Fruit fly (Drosophila melanogaster) whole organism, prepupa: Measurements from ENCODE around the gene CG33111.
A peak's percentile ranks its signal among the peaks of the same experiment; 100 is the strongest.

ENCODE experiments used
- Blimp-1 ChIP-seq: fragments of 200-800 bp; sonication (Bioruptor generic); optimal IDR thresholded peaks from 3 replicates; lab custom pipeline; 2017; ENCODE audit warnings: missing biosample characterization, missing genetic modification characterization, mild to moderate bottlenecking, moderate library complexity, missing genetic modification reagents
- CG10631 ChIP-seq: fragments of 200-800 bp; sonication (Bioruptor generic); optimal IDR thresholded peaks from 2 replicates; lab custom pipeline; 2016; ENCODE audit warnings: missing biosample characterization, missing genetic modification characterization
- CG11762 ChIP-seq: fragments of 200-800 bp; sonication (Bioruptor generic); optimal IDR thresholded peaks from 3 replicates; lab custom pipeline; 2016; ENCODE audit warnings: missing biosample characterization, missing genetic modification characterization; ENCODE audit not compliant: insufficient read depth
- CG11902 ChIP-seq: fragments of 200-800 bp; sonication (Bioruptor generic); optimal IDR thresholded peaks from 3 replicates; lab custom pipeline; 2016; ENCODE audit warnings: missing biosample characterization, missing genetic modification characterization
- CG15336 ChIP-seq: fragments of 200-800 bp; sonication (Bioruptor generic); IDR thresholded peaks from 2 replicates; pipeline ENCODE4 v1.3.6; 2022; ENCODE audit warnings: missing biosample characterization, missing genetic modification characterization
- CG1621 ChIP-seq: fragments of 200-800 bp; sonication (Bioruptor generic); optimal IDR thresholded peaks from 3 replicates; lab custom pipeline; 2018; ENCODE audit warnings: missing biosample characterization, mild to moderate bottlenecking, missing genetic modification characterization
- CG3032 ChIP-seq: fragments of 200-800 bp; optimal IDR thresholded peaks from 2 replicates; lab custom pipeline; 2019; ENCODE audit warnings: missing biosample characterization, mild to moderate bottlenecking, missing genetic modification characterization, moderate library complexity
- CG31627 ChIP-seq: fragments of 200-800 bp; sonication (Bioruptor generic); optimal IDR thresholded peaks from 3 replicates; lab custom pipeline; 2016; ENCODE audit warnings: missing biosample characterization, missing genetic modification characterization
- CG32006 ChIP-seq: fragments of 200-800 bp; sonication (Bioruptor generic); optimal IDR thresholded peaks from 3 replicates; lab custom pipeline; 2017; ENCODE audit warnings: missing biosample characterization, mild to moderate bottlenecking, missing genetic modification characterization
- CG34406 ChIP-seq: fragments of 200-800 bp; sonication (Bioruptor generic); optimal IDR thresholded peaks from 3 replicates; lab custom pipeline; 2016; ENCODE audit warnings: missing biosample characterization, missing genetic modification characterization
- CG3919 ChIP-seq: fragments of 200-800 bp; sonication (Bioruptor generic); optimal IDR thresholded peaks from 3 replicates; lab custom pipeline; 2016; ENCODE audit warnings: missing biosample characterization, missing genetic modification characterization
- CG4318 ChIP-seq: fragments of 200-800 bp; sonication (Bioruptor generic); optimal IDR thresholded peaks from 3 replicates; lab custom pipeline; 2017; ENCODE audit warnings: missing biosample characterization, mild to moderate bottlenecking, missing genetic modification characterization
- CG6163 ChIP-seq: fragments of 200-800 bp; sonication (Bioruptor generic); IDR thresholded peaks from 3 replicates; pipeline ENCODE4 v1.3.6; 2022; ENCODE audit warnings: missing biosample characterization, missing genetic modification characterization
- CG6792 ChIP-seq: fragments of 200-800 bp; sonication (Bioruptor generic); optimal IDR thresholded peaks from 3 replicates; lab custom pipeline; 2016; ENCODE audit warnings: missing biosample characterization, missing genetic modification characterization
- CG6808 ChIP-seq: fragments of 200-800 bp; sonication (Bioruptor generic); optimal IDR thresholded peaks from 3 replicates; lab custom pipeline; 2017; ENCODE audit warnings: missing biosample characterization, missing genetic modification characterization, mild to moderate bottlenecking, moderate library complexity, missing genetic modification reagents
- CG6854 ChIP-seq: fragments of 200-800 bp; sonication (Bioruptor generic); optimal IDR thresholded peaks from 2 replicates; lab custom pipeline; 2017; ENCODE audit warnings: missing biosample characterization, mild to moderate bottlenecking, missing genetic modification characterization
- CG8632 ChIP-seq: fragments of 200-800 bp; sonication (Bioruptor generic); optimal IDR thresholded peaks from 3 replicates; lab custom pipeline; 2016; ENCODE audit warnings: missing biosample characterization, missing genetic modification characterization
- CG9139 ChIP-seq: fragments of 200-800 bp; sonication (Bioruptor generic); optimal IDR thresholded peaks from 3 replicates; lab custom pipeline; 2017; ENCODE audit warnings: missing biosample characterization, mild to moderate bottlenecking, missing genetic modification characterization
- Eip78C ChIP-seq: fragments of 200-800 bp; sonication (Bioruptor generic); peaks from one replicate; lab custom pipeline; 2016; ENCODE audit warnings: missing biosample characterization, missing genetic modification characterization
- Hr38 ChIP-seq: sonication (Bioruptor generic); optimal IDR thresholded peaks from 2 replicates; lab custom pipeline; 2016; ENCODE audit warnings: missing biosample characterization, missing genetic modification characterization
- Hr39 ChIP-seq: fragments of 200-800 bp; sonication (Bioruptor generic); optimal IDR thresholded peaks from 2 replicates; lab custom pipeline; 2016; ENCODE audit warnings: missing biosample characterization, missing genetic modification characterization
- Hr4 ChIP-seq: fragments of 200-800 bp; sonication (Bioruptor generic); optimal IDR thresholded peaks from 3 replicates; lab custom pipeline; 2016; ENCODE audit warnings: missing biosample characterization, missing genetic modification characterization
- Lpt ChIP-seq: fragments of 200-800 bp; sonication (Bioruptor generic); optimal IDR thresholded peaks from 3 replicates; lab custom pipeline; 2016; ENCODE audit warnings: missing biosample characterization, missing genetic modification characterization
- OdsH ChIP-seq: fragments of 200-800 bp; sonication (Bioruptor generic); optimal IDR thresholded peaks from 3 replicates; lab custom pipeline; 2016; ENCODE audit warnings: missing biosample characterization, missing genetic modification characterization
- Smox ChIP-seq: fragments of 200-800 bp; sonication (Bioruptor generic); optimal IDR thresholded peaks from 3 replicates; lab custom pipeline; 2016; ENCODE audit warnings: missing biosample characterization, missing genetic modification characterization
- Sox102F ChIP-seq: fragments of 200-800 bp; sonication (Bioruptor generic); optimal IDR thresholded peaks from 2 replicates; lab custom pipeline; 2016; ENCODE audit warnings: missing biosample characterization, mild to moderate bottlenecking, missing genetic modification characterization
- Sox14 ChIP-seq: fragments of 200-800 bp; sonication (Bioruptor generic); optimal IDR thresholded peaks from 3 replicates; lab custom pipeline; 2016; ENCODE audit warnings: missing biosample characterization, missing genetic modification characterization
- achi ChIP-seq: fragments of 200-800 bp; sonication (Bioruptor generic); optimal IDR thresholded peaks from 3 replicates; lab custom pipeline; 2016; ENCODE audit warnings: missing biosample characterization, missing genetic modification characterization
- acj6 ChIP-seq: fragments of 200-800 bp; sonication (Bioruptor generic); optimal IDR thresholded peaks from 3 replicates; lab custom pipeline; 2016; ENCODE audit warnings: missing biosample characterization, missing genetic modification characterization
- cyc ChIP-seq: fragments of 200-800 bp; sonication (Bioruptor generic); optimal IDR thresholded peaks from 3 replicates; lab custom pipeline; 2016; ENCODE audit warnings: missing biosample characterization, missing genetic modification characterization
- dac ChIP-seq: fragments of 200-800 bp; sonication (Bioruptor generic); optimal IDR thresholded peaks from 2 replicates; lab custom pipeline; 2017; ENCODE audit warnings: missing biosample characterization, mild to moderate bottlenecking, missing genetic modification characterization
- dsx ChIP-seq: fragments of 200-800 bp; optimal IDR thresholded peaks from 3 replicates; lab custom pipeline; 2019; ENCODE audit warnings: missing biosample characterization, mild to moderate bottlenecking, missing genetic modification characterization, moderate library complexity; ENCODE audit not compliant: poor library complexity, severe bottlenecking
- esn ChIP-seq: fragments of 200-800 bp; sonication (Bioruptor generic); optimal IDR thresholded peaks from 2 replicates; lab custom pipeline; 2016; ENCODE audit warnings: missing biosample characterization, mild to moderate bottlenecking, missing genetic modification characterization, moderate library complexity
- fd59A ChIP-seq: fragments of 200-800 bp; sonication (Bioruptor generic); optimal IDR thresholded peaks from 2 replicates; lab custom pipeline; 2017; ENCODE audit warnings: missing biosample characterization, mild to moderate bottlenecking, missing genetic modification characterization, missing genetic modification reagents
- fd85E ChIP-seq: fragments of 200-800 bp; sonication (Bioruptor generic); optimal IDR thresholded peaks from 3 replicates; lab custom pipeline; 2016; ENCODE audit warnings: missing biosample characterization, missing genetic modification characterization
- fkh ChIP-seq: fragments of 200-800 bp; sonication (Bioruptor generic); optimal IDR thresholded peaks from 3 replicates; lab custom pipeline; 2017; ENCODE audit warnings: missing biosample characterization, mild to moderate bottlenecking, missing genetic modification characterization, moderate library complexity
- lz ChIP-seq: fragments of 200-800 bp; sonication (Bioruptor generic); optimal IDR thresholded peaks from 3 replicates; lab custom pipeline; 2016; ENCODE audit warnings: missing biosample characterization, missing genetic modification characterization
- salr ChIP-seq, 2 experiments: fragments of 200-800 bp; sonication (Bioruptor generic); optimal IDR thresholded peaks; 3 replicates each; lab custom pipeline; 2016 to 2018; ENCODE audit warnings: missing biosample characterization in 2 of 2, missing genetic modification characterization in 2 of 2, mild to moderate bottlenecking in 1 of 2
- ss ChIP-seq, 2 experiments: fragments of 200-800 bp; sonication (Bioruptor generic); optimal IDR thresholded peaks; 2 replicates in 1 of 2; 3 replicates in 1 of 2; lab custom pipeline; 2017 to 2018; ENCODE audit warnings: mild to moderate bottlenecking in 2 of 2, missing biosample characterization in 2 of 2, missing genetic modification characterization in 2 of 2, moderate library complexity in 1 of 2
- svp ChIP-seq: fragments of 200-800 bp; sonication (Bioruptor generic); peaks from one replicate; lab custom pipeline; 2016; ENCODE audit warnings: missing biosample characterization, missing genetic modification characterization
- topi ChIP-seq: fragments of 200-800 bp; sonication (Bioruptor generic); optimal IDR thresholded peaks from 3 replicates; lab custom pipeline; 2016; ENCODE audit warnings: missing biosample characterization, missing genetic modification characterization
- vri ChIP-seq: fragments of 200-800 bp; sonication (Bioruptor generic); optimal IDR thresholded peaks from 3 replicates; lab custom pipeline; 2016; ENCODE audit warnings: missing biosample characterization, mild to moderate bottlenecking, missing genetic modification characterization

Gene CG33111

DNA sequence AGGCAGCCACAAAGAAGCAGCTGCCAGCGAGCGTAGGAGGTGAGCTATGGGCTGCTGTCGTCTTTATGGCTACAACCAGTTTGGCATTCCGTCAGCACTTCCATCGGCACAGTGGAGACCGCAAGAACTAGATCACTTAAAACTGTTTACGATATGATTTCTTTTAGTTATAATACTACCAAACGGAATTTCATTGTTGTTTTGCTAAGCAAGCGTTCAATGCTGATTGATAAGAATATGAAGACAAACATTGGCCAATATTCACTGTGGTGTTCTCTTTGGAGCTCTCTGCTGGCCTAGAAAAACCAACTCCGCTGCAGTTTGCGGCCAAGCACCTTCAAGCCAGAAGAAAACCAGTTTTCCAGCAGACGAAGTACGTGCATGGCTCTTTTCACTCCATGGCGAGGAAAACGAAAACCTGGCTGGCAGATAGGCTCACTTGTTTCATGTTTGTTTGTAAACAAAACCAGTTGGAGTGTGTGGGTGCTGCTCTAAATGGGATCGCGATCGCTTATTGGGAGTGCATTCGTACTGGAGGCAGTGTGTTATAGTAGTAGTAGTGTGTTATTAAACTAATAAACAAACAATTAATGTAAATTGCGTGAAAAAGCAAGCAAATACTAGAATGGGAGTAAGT lies 1.4 kb downstream of the CG33111 start (continued):
- no peak for TF ChIP-seq cyc
- no peak for TF ChIP-seq OdsH (GFP tag; lab: Kevin White, UChicago)
- TF ChIP-seq CG9139 (GFP tag; lab: Kevin White, UChicago): no peak
- no peak for TF ChIP-seq CG3919 (GFP tag; lab: Kevin White, UChicago)
- TF ChIP-seq CG6854: no peak
- peak; percentile 83 for TF ChIP-seq CG6163
- TF ChIP-seq CG3032 (tag; lab: Kevin White, UChicago): no peak
- no peak for TF ChIP-seq Smox (GFP tag; lab: Kevin White, UChicago)
- TF ChIP-seq salr (GFP tag; optimal IDR thresholded peaks at IDR 0.05; lab: Kevin White, UChicago): peak in 1 of 2 experiments; percentile 54
- TF ChIP-seq Hr39 (GFP tag; lab: Kevin White, UChicago): no peak
- no peak for TF ChIP-seq fd85E (GFP tag; lab: Kevin White, UChicago)
- TF ChIP-seq fkh (GFP tag; lab: Kevin White, UChicago): peak; percentile 68
- no peak for TF ChIP-seq Sox102F
- no peak for TF ChIP-seq CG11762 (GFP tag; lab: Kevin White, UChicago)
- no peak for TF ChIP-seq Hr4 (GFP tag; lab: Kevin White, UChicago)
- no peak for TF ChIP-seq CG6808 (GFP tag; lab: Kevin White, UChicago)
- TF ChIP-seq CG6792: no peak
- no peak for TF ChIP-seq CG32006 (GFP tag; lab: Kevin White, UChicago)
- TF ChIP-seq CG8632 (GFP tag; lab: Kevin White, UChicago): peak; percentile 25
- TF ChIP-seq vri (GFP tag; lab: Kevin White, UChicago): no peak
- no peak for TF ChIP-seq Sox14
- no peak for TF ChIP-seq CG34406 (GFP tag; lab: Kevin White, UChicago)
- no peak for TF ChIP-seq CG4318 (GFP tag; lab: Kevin White, UChicago)
- TF ChIP-seq, all 60 proteins: peak for 14

DNA sequence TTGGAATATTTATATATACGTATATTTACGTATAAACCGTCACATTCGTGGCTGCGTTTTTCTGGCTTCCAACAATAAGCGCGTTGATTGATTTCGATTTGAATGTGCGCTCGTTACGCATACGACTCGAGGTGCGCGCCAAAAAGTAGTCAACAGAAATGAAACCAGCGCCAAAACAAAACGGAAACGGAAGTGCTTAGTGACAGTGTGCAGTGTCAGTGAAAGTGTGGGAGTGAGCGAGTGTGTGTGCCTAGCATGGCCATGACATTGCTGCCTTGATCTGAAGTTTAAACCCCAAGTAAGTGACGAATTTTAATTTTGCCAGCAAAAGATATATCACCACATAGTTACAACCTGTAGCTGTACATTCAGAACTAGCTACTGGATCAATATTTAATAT lies 15.4 kb downstream of the CG33111 start, which contains the start of gene CG34355:
CG34355 (plus strand) TSS at position 192 of the 400 bp plus-strand sequence.
- TF ChIP-seq Sox102F: no peak
- peak; percentile 12 for TF ChIP-seq fd59A
- peak in 1 of 2 experiments; percentile 6 for TF ChIP-seq salr (GFP tag; optimal IDR thresholded peaks at IDR 0.05; lab: Kevin White, UChicago)
- peak; percentile 78 for TF ChIP-seq achi (GFP tag; lab: Kevin White, UChicago)

DNA sequence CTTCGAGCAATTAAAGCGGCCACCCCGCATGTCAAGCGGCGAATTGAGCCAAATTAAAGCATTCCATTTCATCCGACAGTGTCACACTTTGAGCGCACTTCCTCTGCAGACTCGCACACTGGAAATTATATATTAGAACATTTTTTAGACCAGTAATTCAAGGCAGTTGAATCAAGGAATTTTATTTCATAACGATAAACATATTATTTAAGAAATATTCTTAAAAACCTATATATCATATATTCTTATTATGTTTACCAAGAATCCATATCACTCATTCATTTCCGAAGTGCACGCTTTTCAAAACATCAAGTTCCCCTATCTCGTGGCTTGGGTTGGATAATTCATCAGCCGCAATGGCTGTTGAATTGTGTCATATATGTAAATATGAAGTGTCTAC lies 27.5 kb downstream of the CG33111 start:
- TF ChIP-seq CG6792: peak; percentile 15
- peak; percentile 20 for TF ChIP-seq Lpt (GFP tag; lab: Kevin White, UChicago)
- TF ChIP-seq CG3032 (tag; lab: Kevin White, UChicago): peak; percentile 61
- TF ChIP-seq Hr38: no peak
- TF ChIP-seq CG11762 (GFP tag; lab: Kevin White, UChicago): peak; percentile 2
- TF ChIP-seq CG1621: no peak
- peak; percentile 27 for TF ChIP-seq fd59A
- peak; percentile 66; the same call in 2 of the 3 replicates for TF ChIP-seq CG6163
- TF ChIP-seq esn: peak; percentile 43
- TF ChIP-seq Blimp-1: no peak
- TF ChIP-seq CG15336: peak; percentile 46; the same call in 1 of the 2 replicates
- peak; percentile 46 for TF ChIP-seq CG10631 (GFP tag; lab: Kevin White, UChicago)

DNA sequence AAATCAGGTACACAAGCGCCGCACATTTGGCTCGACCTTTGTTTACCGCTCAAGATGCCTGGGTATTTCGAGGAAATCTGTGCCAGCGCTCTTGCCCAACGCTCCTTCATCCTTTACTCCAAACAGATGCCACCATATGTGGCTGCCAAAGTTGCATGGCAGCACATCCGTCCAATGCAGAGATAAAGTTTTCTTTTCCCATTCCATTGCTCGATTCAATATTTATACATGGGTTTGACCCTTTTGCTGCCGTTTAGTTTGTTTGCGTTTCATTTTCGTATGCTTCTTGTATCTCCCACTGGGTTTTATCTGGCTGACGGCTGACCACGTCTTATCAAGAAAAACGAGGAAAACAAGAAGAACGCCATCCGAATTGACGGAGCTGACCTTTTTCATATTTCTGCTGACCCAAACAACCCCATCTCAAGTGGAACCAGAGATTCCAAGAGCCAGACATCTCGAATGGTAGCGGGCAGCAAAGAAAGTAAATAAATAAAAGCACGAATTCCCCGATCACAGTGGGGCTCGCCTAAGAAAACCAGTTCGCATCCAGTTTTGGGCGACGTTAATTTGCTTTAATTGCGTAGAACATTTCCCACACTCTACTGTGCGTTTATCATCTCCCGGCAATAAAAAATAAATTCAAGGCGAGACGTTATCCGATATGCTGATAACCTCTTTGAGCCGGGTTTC lies 28.4 kb downstream of the CG33111 start:
- TF ChIP-seq acj6: no peak
- TF ChIP-seq Eip78C (GFP tag; lab: Kevin White, UChicago): peak; percentile 56
- no peak for TF ChIP-seq ss (GFP tag; optimal IDR thresholded peaks at IDR 0.05; lab: Kevin White, UChicago)
- TF ChIP-seq dsx (GFP tag; lab: Kevin White, UChicago): no peak
- peak; percentile 7 for TF ChIP-seq lz (GFP tag; lab: Kevin White, UChicago)
- peak; percentile 98 for TF ChIP-seq svp (GFP tag; lab: Kevin White, UChicago)
- no peak for TF ChIP-seq CG11902 (GFP tag; lab: Kevin White, UChicago)
- TF ChIP-seq Hr38: no peak
- peak; percentile 57 for TF ChIP-seq fkh (GFP tag; lab: Kevin White, UChicago)
- peak; percentile 9 for TF ChIP-seq CG31627 (GFP tag; lab: Kevin White, UChicago)
- TF ChIP-seq CG10631 (GFP tag; lab: Kevin White, UChicago): no peak
- TF ChIP-seq dac (GFP tag; lab: Kevin White, UChicago): no peak
- TF ChIP-seq cyc: peak; percentile 23
- no peak for TF ChIP-seq fd59A
- TF ChIP-seq achi (GFP tag; lab: Kevin White, UChicago): no peak
- peak; percentile 15 for TF ChIP-seq esn
- TF ChIP-seq topi: peak; percentile 10
- peak; percentile 5 for TF ChIP-seq CG34406 (GFP tag; lab: Kevin White, UChicago)
- TF ChIP-seq Sox102F: no peak
